Worm (Caenorhabditis elegans) whole organism, midembryonic: ENCODE data around the gene R08A2.9.

Source experiments
- T22C8.4 ChIP-seq: fragments of 200-800 bp; sonication (Bioruptor generic); IDR thresholded peaks from 2 replicates; pipeline ENCODE4 v1.3.6; 2022; ENCODE audit warnings: missing genetic modification characterization, missing compliant biosample characterization
- cog-1 ChIP-seq: sonication (generic microtip); optimal IDR thresholded peaks from 2 replicates; lab custom pipeline; 2016; ENCODE audit warnings: missing genetic modification characterization, missing compliant biosample characterization
- flt-1 ChIP-seq: fragments of 200-800 bp; sonication (Bioruptor generic); IDR thresholded peaks from 2 replicates; pipeline ENCODE4 v1.3.6; 2022; ENCODE audit warnings: missing genetic modification characterization, missing compliant biosample characterization
- med-1 ChIP-seq: sonication (generic microtip); optimal IDR thresholded peaks from 2 replicates; lab custom pipeline; 2017; ENCODE audit warnings: missing genetic modification characterization, mild to moderate bottlenecking, missing compliant biosample characterization, antibody characterized with exemption, missing genetic modification reagents; ENCODE audit not compliant: insufficient read depth
- ztf-23 ChIP-seq: fragments of 200-800 bp; sonication (Bioruptor generic); IDR thresholded peaks from 2 replicates; pipeline ENCODE4 v1.3.6; 2022; ENCODE audit warnings: missing genetic modification reagents, missing genetic modification characterization, missing compliant biosample characterization

- TF ChIP-seq med-1 (GFP tag; lab: Kevin White, UChicago) (no peak), T22C8.4 (GFP tag; lab: Robert Waterston, UW) (no peak), ztf-23 (no peak), cog-1 (tag; lab: Kevin White, UChicago) (no peak), flt-1 (no peak)
Observed at ce11 chrV:14684359-14685312, 23.4 kb upstream of the R08A2.9 start, which contains the start of gene hsp-90.
